Worm (Caenorhabditis elegans) whole organism, L1 larva: ENCODE measurements around the gene K07F5.8.

Experiments used
- C04F5.9 ChIP-seq: sonication (generic microtip); optimal IDR thresholded peaks from 2 replicates; lab custom pipeline; 2016; ENCODE audit warnings: missing genetic modification characterization, missing compliant biosample characterization
- Y116A8C.19 ChIP-seq: sonication (generic microtip); optimal IDR thresholded peaks from 2 replicates; lab custom pipeline; 2016; ENCODE audit warnings: missing compliant biosample characterization, missing genetic modification characterization, borderline replicate concordance
- alr-1 ChIP-seq: fragments of 200-800 bp; sonication (Bioruptor generic); optimal IDR thresholded peaks from 2 replicates; lab custom pipeline; 2018; ENCODE audit warnings: borderline replicate concordance, mild to moderate bottlenecking, missing genetic modification characterization, missing compliant biosample characterization
- ama-1 ChIP-seq: fragments of 150-350 bp; optimal IDR thresholded peaks from 2 replicates; lab custom pipeline; 2014
- blmp-1 ChIP-seq: fragments of 150-350 bp; optimal IDR thresholded peaks from 2 replicates; lab custom pipeline; 2014; ENCODE audit warnings: missing biosample characterization, missing genetic modification characterization
- ceh-82 ChIP-seq, 3 experiments: fragments of 150-350 bp in 1 of 3; sonication (generic microtip) in 2 of 3; optimal IDR thresholded peaks; 2 replicates each; lab custom pipeline; 2014 to 2017; ENCODE audit warnings: missing biosample characterization in 3 of 3, missing genetic modification characterization in 3 of 3
- ceh-88 ChIP-seq: fragments of 200-800 bp; sonication (Bioruptor generic); IDR thresholded peaks from 2 replicates; pipeline ENCODE4 v1.3.6; 2022; ENCODE audit warnings: missing genetic modification characterization, missing compliant biosample characterization
- ces-1 ChIP-seq: fragments of 150-350 bp; optimal IDR thresholded peaks from 2 replicates; lab custom pipeline; 2014; ENCODE audit warnings: missing biosample characterization, missing genetic modification reagents, missing genetic modification characterization
- dpl-1 ChIP-seq, 3 experiments: fragments of 150-350 bp in 2 of 3; sonication (generic microtip) in 1 of 3; optimal IDR thresholded peaks; 2 replicates each; lab custom pipeline; 2014 to 2017; ENCODE audit warnings: missing biosample characterization in 3 of 3, missing genetic modification characterization in 3 of 3, missing genetic modification reagents in 3 of 3
- dsc-1 ChIP-seq: sonication (generic microtip); optimal IDR thresholded peaks from 2 replicates; lab custom pipeline; 2016; ENCODE audit warnings: mild to moderate bottlenecking, missing genetic modification characterization, missing compliant biosample characterization
- efl-1 ChIP-seq, 4 experiments: fragments of 150-350 bp; optimal IDR thresholded peaks in 3 of 4; peaks in 1 of 4; 1 replicate in 1 of 4; 2 replicates in 3 of 4; lab custom pipeline; 2014; ENCODE audit warnings: missing biosample characterization in 2 of 4, missing genetic modification characterization in 2 of 4, missing genetic modification reagents in 2 of 4
- egl-27 ChIP-seq, 2 experiments: fragments of 150-350 bp in 1 of 2; sonication (generic microtip); optimal IDR thresholded peaks; 3 replicates each; lab custom pipeline; 2017 to 2018; ENCODE audit warnings: missing biosample characterization in 2 of 2, missing genetic modification characterization in 2 of 2, missing genetic modification reagents in 2 of 2
- elt-2 ChIP-seq: sonication (generic microtip); optimal IDR thresholded peaks from 2 replicates; lab custom pipeline; 2016; ENCODE audit warnings: missing genetic modification characterization, mild to moderate bottlenecking, inconsistent platforms, missing compliant biosample characterization, missing genetic modification reagents
- ets-5 ChIP-seq: fragments of 200-800 bp; sonication (Bioruptor generic); IDR thresholded peaks from 2 replicates; pipeline ENCODE4 v1.3.6; 2022; ENCODE audit warnings: missing genetic modification characterization, missing compliant biosample characterization
- fkh-10 ChIP-seq: sonication (generic microtip); optimal IDR thresholded peaks from 2 replicates; lab custom pipeline; 2017; ENCODE audit warnings: missing biosample characterization, missing genetic modification reagents, missing genetic modification characterization
- fkh-8 ChIP-seq: sonication (generic microtip); optimal IDR thresholded peaks from 2 replicates; lab custom pipeline; 2016; ENCODE audit warnings: mild to moderate bottlenecking, missing genetic modification characterization, missing compliant biosample characterization
- irx-1 ChIP-seq: sonication (generic microtip); optimal IDR thresholded peaks from 2 replicates; lab custom pipeline; 2016; ENCODE audit warnings: missing genetic modification characterization, missing compliant biosample characterization
- jun-1 ChIP-seq: fragments of 150-350 bp; optimal IDR thresholded peaks from 2 replicates; lab custom pipeline; 2014; ENCODE audit warnings: missing biosample characterization, missing genetic modification reagents, missing genetic modification characterization
- lin-14 ChIP-seq: fragments of 200-800 bp; sonication (Bioruptor generic); optimal IDR thresholded peaks from 2 replicates; lab custom pipeline; 2018; ENCODE audit warnings: mild to moderate bottlenecking, missing genetic modification characterization, moderate library complexity, missing compliant biosample characterization
- lin-35 ChIP-seq, 2 experiments: fragments of 150-350 bp; optimal IDR thresholded peaks; 2 replicates each; lab custom pipeline; 2014; ENCODE audit warnings: missing biosample characterization in 2 of 2, missing genetic modification characterization in 2 of 2, missing genetic modification reagents in 2 of 2
- lin-39 ChIP-seq: fragments of 150-350 bp; optimal IDR thresholded peaks from 2 replicates; lab custom pipeline; 2014; ENCODE audit warnings: missing biosample characterization, missing genetic modification reagents, missing genetic modification characterization
- lir-3 ChIP-seq: sonication (generic microtip); optimal IDR thresholded peaks from 2 replicates; lab custom pipeline; 2016; ENCODE audit warnings: mild to moderate bottlenecking, missing genetic modification characterization, moderate library complexity, missing compliant biosample characterization; ENCODE audit not compliant: poor library complexity
- lsy-2 ChIP-seq, 2 experiments: fragments of 150-350 bp; optimal IDR thresholded peaks; 2 replicates each; lab custom pipeline; 2014; ENCODE audit warnings: missing biosample characterization in 2 of 2, missing genetic modification characterization in 2 of 2
- mab-9 ChIP-seq: fragments of 200-800 bp; sonication (Bioruptor generic); IDR thresholded peaks from 2 replicates; pipeline ENCODE4 v1.3.6; 2022; ENCODE audit warnings: missing genetic modification reagents, missing genetic modification characterization, missing compliant biosample characterization
- mdl-1 ChIP-seq, 2 experiments: fragments of 150-350 bp; optimal IDR thresholded peaks; 2 replicates each; lab custom pipeline; 2014 to 2017; ENCODE audit warnings: missing biosample characterization in 2 of 2, missing genetic modification characterization in 2 of 2, inconsistent platforms in 1 of 2
- mep-1 ChIP-seq: fragments of 150-350 bp; optimal IDR thresholded peaks from 2 replicates; lab custom pipeline; 2014; ENCODE audit warnings: missing biosample characterization, missing genetic modification characterization
- nhr-11 ChIP-seq: fragments of 150-350 bp; optimal IDR thresholded peaks from 2 replicates; lab custom pipeline; 2014; ENCODE audit warnings: missing biosample characterization, missing genetic modification characterization
- nhr-12 ChIP-seq: sonication (generic microtip); optimal IDR thresholded peaks from 2 replicates; lab custom pipeline; 2017; ENCODE audit warnings: missing biosample characterization, missing genetic modification characterization
- nhr-20 ChIP-seq: sonication (generic microtip); optimal IDR thresholded peaks from 2 replicates; lab custom pipeline; 2016; ENCODE audit warnings: mild to moderate bottlenecking, missing genetic modification characterization, missing compliant biosample characterization
- nhr-76 ChIP-seq: sonication (generic microtip); optimal IDR thresholded peaks from 2 replicates; lab custom pipeline; 2017; ENCODE audit warnings: missing biosample characterization, missing genetic modification characterization
- nhr-84 ChIP-seq: sonication (generic microtip); optimal IDR thresholded peaks from 2 replicates; lab custom pipeline; 2017; ENCODE audit warnings: missing biosample characterization, missing genetic modification characterization
- nhr-85 ChIP-seq: sonication (generic microtip); peaks from one replicate; lab custom pipeline; 2016; ENCODE audit warnings: missing genetic modification characterization, inconsistent platforms, missing compliant biosample characterization
- nhr-90 ChIP-seq: sonication (generic microtip); optimal IDR thresholded peaks from 2 replicates; lab custom pipeline; 2016; ENCODE audit warnings: mild to moderate bottlenecking, missing genetic modification characterization, missing compliant biosample characterization; ENCODE audit not compliant: poor library complexity
- pag-3 ChIP-seq: sonication (generic microtip); optimal IDR thresholded peaks from 2 replicates; lab custom pipeline; 2017; ENCODE audit warnings: missing genetic modification characterization, mild to moderate bottlenecking, missing compliant biosample characterization, antibody characterized with exemption, borderline replicate concordance; ENCODE audit not compliant: insufficient read depth
- pax-3 ChIP-seq: fragments of 200-800 bp; sonication (Bioruptor generic); optimal IDR thresholded peaks from 2 replicates; lab custom pipeline; 2018; ENCODE audit warnings: mild to moderate bottlenecking, missing genetic modification characterization, moderate library complexity, missing compliant biosample characterization
- pqm-1 ChIP-seq: sonication (generic microtip); optimal IDR thresholded peaks from 3 replicates; lab custom pipeline; 2017; ENCODE audit warnings: missing biosample characterization, missing genetic modification characterization
- rnt-1 ChIP-seq: sonication (generic microtip); optimal IDR thresholded peaks from 2 replicates; lab custom pipeline; 2016; ENCODE audit warnings: mild to moderate bottlenecking, missing genetic modification characterization, moderate library complexity, missing compliant biosample characterization
- skn-1 ChIP-seq: fragments of 150-350 bp; optimal IDR thresholded peaks from 2 replicates; lab custom pipeline; 2014; ENCODE audit warnings: missing biosample characterization, missing genetic modification characterization
- snpc-4 ChIP-seq: fragments of 150-350 bp; optimal IDR thresholded peaks from 2 replicates; lab custom pipeline; 2014; ENCODE audit warnings: missing biosample characterization, missing genetic modification characterization
- sptf-1 ChIP-seq: fragments of 150-350 bp; optimal IDR thresholded peaks from 2 replicates; lab custom pipeline; 2014; ENCODE audit warnings: missing biosample characterization, missing genetic modification characterization
- tbx-2 ChIP-seq: sonication (generic microtip); optimal IDR thresholded peaks from 2 replicates; lab custom pipeline; 2016; ENCODE audit warnings: missing genetic modification characterization, missing compliant biosample characterization
- tlp-1 ChIP-seq: fragments of 150-350 bp; optimal IDR thresholded peaks from 2 replicates; lab custom pipeline; 2014; ENCODE audit warnings: missing biosample characterization, missing genetic modification characterization
- unc-62 ChIP-seq: fragments of 150-350 bp; optimal IDR thresholded peaks from 2 replicates; lab custom pipeline; 2014; ENCODE audit warnings: missing biosample characterization, missing genetic modification reagents, missing genetic modification characterization
- zag-1 ChIP-seq: fragments of 150-350 bp; optimal IDR thresholded peaks from 2 replicates; lab custom pipeline; 2014; ENCODE audit warnings: missing biosample characterization, missing genetic modification characterization
- zip-4 ChIP-seq: fragments of 200-800 bp; sonication (Bioruptor generic); optimal IDR thresholded peaks from 2 replicates; lab custom pipeline; 2018; ENCODE audit warnings: mild to moderate bottlenecking, missing genetic modification characterization, moderate library complexity, missing compliant biosample characterization
- ztf-11 ChIP-seq, 2 experiments: sonication (generic microtip); optimal IDR thresholded peaks; 2 replicates each; lab custom pipeline; 2016 to 2017; ENCODE audit warnings: missing genetic modification characterization in 2 of 2, missing biosample characterization in 1 of 2, missing compliant biosample characterization in 1 of 2

The K07F5.8 gene

DNA sequence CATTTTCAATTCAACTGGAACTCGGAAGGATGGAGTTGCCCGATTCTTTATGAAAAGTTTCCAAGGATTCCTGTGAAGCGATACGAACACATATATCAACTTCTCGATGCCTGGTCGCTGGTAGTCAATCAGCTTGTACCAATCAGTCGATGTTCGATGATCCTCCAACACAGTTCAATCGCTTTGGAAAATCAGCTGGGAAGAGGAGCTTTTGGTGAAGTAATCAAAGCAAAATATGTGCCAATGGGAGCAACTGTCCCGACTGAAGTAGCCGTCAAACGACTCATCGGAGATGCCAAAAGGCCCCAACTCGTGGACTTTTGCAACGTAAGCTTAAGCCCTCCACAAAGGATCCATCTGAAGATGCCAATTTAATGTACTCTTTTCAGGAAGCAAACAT is 16.2 kb downstream of the K07F5.8 start:
- TF ChIP-seq ets-5 (GFP tag; lab: Robert Waterston, UW), result no peak
- TF ChIP-seq fkh-10 (GFP tag; lab: Kevin White, UChicago), result no peak
- TF ChIP-seq elt-2 (tag; lab: Kevin White, UChicago), result no peak
- TF ChIP-seq mdl-1 (tag; optimal IDR thresholded peaks at IDR 0.05; lab: Kevin White, UChicago), result no peak

DNA sequence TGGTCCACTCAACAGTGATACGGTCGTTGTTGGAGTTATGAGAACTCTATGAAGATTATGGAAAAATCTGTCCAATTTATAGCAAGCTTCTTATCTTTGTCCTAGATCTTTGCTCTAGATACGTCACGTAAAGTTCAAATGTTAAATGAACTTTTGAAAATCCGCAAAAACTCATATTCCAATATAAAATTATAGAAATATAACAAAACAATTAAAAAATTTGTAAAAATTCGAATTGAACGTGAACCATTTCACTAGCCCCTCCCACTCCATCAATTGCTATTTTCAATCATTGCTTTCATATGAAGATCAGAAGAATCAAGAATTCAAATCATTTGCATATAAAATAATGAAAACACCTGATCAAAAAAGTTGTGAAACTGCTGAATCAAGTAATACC is 16.9 kb downstream of the K07F5.8 start, which contains the start of gene kin-21:
kin-21 (plus strand) TSS at position 301 of the 400 bp plus-strand sequence.
- TF ChIP-seq nhr-11 (tag; lab: Kevin White, UChicago) (no peak), nhr-12 (no peak), lir-3 (tag; lab: Kevin White, UChicago) (no peak), mdl-1 (tag; optimal IDR thresholded peaks at IDR 0.05; lab: Kevin White, UChicago) (no peak), alr-1 (tag; lab: Kevin White, UChicago) (no peak), skn-1 (tag; lab: Kevin White, UChicago) (no peak), efl-1 (optimal IDR thresholded peaks at IDR 0.05; lab: Kevin White, UChicago) (no peak), efl-1 (GFP tag; optimal IDR thresholded peaks at IDR 0.05 in 1 of 2; lab: Kevin White, UChicago) (no peak), nhr-84 (tag; lab: Kevin White, UChicago) (no peak), zip-4 (no peak), ama-1 (lab: Kevin White, UChicago) (no peak), unc-62 (GFP tag; lab: Kevin White, UChicago) (no peak), ceh-82 (tag; optimal IDR thresholded peaks at IDR 0.05; lab: Kevin White, UChicago) (no peak), ces-1 (no peak)

DNA sequence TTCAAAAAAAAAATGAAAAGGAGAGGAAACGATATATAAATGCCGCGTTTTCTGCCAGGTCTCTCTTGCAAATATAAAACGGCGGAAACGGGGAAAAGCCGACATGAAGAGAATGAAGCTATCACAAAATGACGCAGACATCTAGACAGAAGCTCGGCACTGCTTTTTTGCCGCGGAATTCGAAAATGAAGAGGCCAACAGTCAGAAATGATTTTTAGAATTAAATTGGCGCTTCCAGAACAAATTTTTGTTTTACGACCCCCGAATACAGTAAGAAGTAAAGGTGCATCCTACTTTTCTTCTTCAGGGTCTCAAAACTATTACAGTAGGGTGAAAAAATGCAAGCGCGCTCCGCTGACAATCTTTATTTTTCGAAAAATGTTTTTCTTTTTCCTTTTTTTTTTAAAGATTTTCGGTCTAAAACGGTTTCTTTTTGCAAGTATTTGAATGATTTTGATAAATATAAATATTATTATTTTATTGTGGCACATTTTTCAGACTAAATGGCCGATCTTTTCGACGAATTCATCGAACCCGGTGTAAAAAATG is 24.3 kb downstream of the K07F5.8 start, which contains the start of gene mtr-4:
mtr-4 (plus strand) TSS at position 499 of the 549 bp plus-strand sequence.
- TF ChIP-seq nhr-85 (tag; lab: Kevin White, UChicago), result no peak
- TF ChIP-seq pax-3 (tag; lab: Kevin White, UChicago), result no peak
- TF ChIP-seq irx-1 (tag; lab: Kevin White, UChicago), result no peak
- TF ChIP-seq nhr-11 (tag; lab: Kevin White, UChicago), result no peak
- no peak for TF ChIP-seq lin-39 (tag; lab: Kevin White, UChicago)
- no peak for TF ChIP-seq lir-3 (tag; lab: Kevin White, UChicago)
- peak; percentile 32 to 69 for TF ChIP-seq efl-1 (optimal IDR thresholded peaks at IDR 0.05; lab: Kevin White, UChicago)
- peak; percentile 73 to 95 for TF ChIP-seq efl-1 (GFP tag; optimal IDR thresholded peaks at IDR 0.05 in 1 of 2; lab: Kevin White, UChicago)
- TF ChIP-seq lin-14 (GFP tag; lab: Kevin White, UChicago), result no peak
- TF ChIP-seq zip-4, result no peak
- no peak for TF ChIP-seq nhr-90 (tag; lab: Kevin White, UChicago)
- TF ChIP-seq blmp-1 (tag; lab: Kevin White, UChicago), result no peak
- TF ChIP-seq fkh-8 (tag; lab: Kevin White, UChicago), result peak; percentile 8
- TF ChIP-seq unc-62 (GFP tag; lab: Kevin White, UChicago), result no peak
- no peak for TF ChIP-seq tlp-1 (tag; lab: Kevin White, UChicago)
- TF ChIP-seq C04F5.9 (tag; lab: Kevin White, UChicago), result no peak
- no peak for TF ChIP-seq sptf-1
- TF ChIP-seq egl-27 (tag; optimal IDR thresholded peaks at IDR 0.05; lab: Kevin White, UChicago), result no peak
- TF ChIP-seq Y116A8C.19 (tag; lab: Kevin White, UChicago), result no peak
- no peak for TF ChIP-seq mab-9 (GFP tag; lab: Robert Waterston, UW)
- TF ChIP-seq alr-1 (tag; lab: Kevin White, UChicago), result no peak
- TF ChIP-seq pqm-1 (tag; lab: Kevin White, UChicago), result no peak
- TF ChIP-seq nhr-20 (tag; lab: Kevin White, UChicago), result no peak
- TF ChIP-seq ceh-88 (GFP tag; lab: Robert Waterston, UW), result no peak
- TF ChIP-seq nhr-76 (tag; lab: Kevin White, UChicago), result no peak
- no peak for TF ChIP-seq fkh-10 (GFP tag; lab: Kevin White, UChicago)
- no peak for TF ChIP-seq mdl-1 (tag; optimal IDR thresholded peaks at IDR 0.05; lab: Kevin White, UChicago)
- no peak for TF ChIP-seq snpc-4 (tag; lab: Kevin White, UChicago)
- TF ChIP-seq pag-3 (tag; lab: Kevin White, UChicago), result no peak
- TF ChIP-seq ama-1 (lab: Kevin White, UChicago), result no peak
- no peak for TF ChIP-seq zag-1 (tag; lab: Kevin White, UChicago)
- TF ChIP-seq lin-35 (GFP tag; optimal IDR thresholded peaks at IDR 0.05; lab: Kevin White, UChicago), result peak; percentile 40 to 63
- no peak for TF ChIP-seq rnt-1 (tag; lab: Kevin White, UChicago)
- TF ChIP-seq mep-1 (tag; lab: Kevin White, UChicago), result no peak
- peak in 1 of 2 experiments; percentile 53 for TF ChIP-seq lsy-2 (tag; optimal IDR thresholded peaks at IDR 0.05; lab: Kevin White, UChicago)
- no peak for TF ChIP-seq ztf-11 (tag; optimal IDR thresholded peaks at IDR 0.05; lab: Kevin White, UChicago)
- TF ChIP-seq tbx-2 (tag; lab: Kevin White, UChicago), result peak; percentile 2
- TF ChIP-seq dpl-1 (GFP tag; optimal IDR thresholded peaks at IDR 0.05; lab: Kevin White, UChicago), result peak; percentile 33 to 73 (median 59)
- no peak for TF ChIP-seq dsc-1 (tag; lab: Kevin White, UChicago)
- TF ChIP-seq jun-1 (tag; lab: Kevin White, UChicago), result no peak
